Fruit fly (Drosophila melanogaster) whole organism, embryonic: ENCODE data around the gene Ir25a.
A peak's percentile ranks its signal among the peaks of the same experiment; 100 is the strongest.

ENCODE experiments used
- ATbp ChIP-seq: fragments of 200-800 bp; sonication (Bioruptor generic); optimal IDR thresholded peaks from 2 replicates; lab custom pipeline; 2017; ENCODE audit warnings: missing biosample characterization, mild to moderate bottlenecking, missing genetic modification characterization, missing genetic modification reagents
- Abd-B ChIP-seq: fragments of 200-800 bp; sonication (Bioruptor generic); optimal IDR thresholded peaks from 2 replicates; lab custom pipeline; 2018; ENCODE audit warnings: missing biosample characterization, mild to moderate bottlenecking, missing genetic modification characterization, moderate library complexity
- Bteb2 ChIP-seq: fragments of 200-800 bp; sonication (Bioruptor generic); optimal IDR thresholded peaks from 2 replicates; lab custom pipeline; 2016; ENCODE audit warnings: missing biosample characterization, missing genetic modification characterization
- CG12744 ChIP-seq: fragments of 200-800 bp; sonication (Bioruptor generic); optimal IDR thresholded peaks from 2 replicates; lab custom pipeline; 2016; ENCODE audit warnings: missing biosample characterization, missing genetic modification characterization
- CG13296 ChIP-seq: fragments of 200-800 bp; sonication (Bioruptor generic); optimal IDR thresholded peaks from 3 replicates; lab custom pipeline; 2018; ENCODE audit warnings: missing biosample characterization, mild to moderate bottlenecking, missing genetic modification characterization
- CG14965 ChIP-seq: fragments of 200-800 bp; sonication (Bioruptor generic); optimal IDR thresholded peaks from 2 replicates; lab custom pipeline; 2016; ENCODE audit warnings: missing biosample characterization, missing genetic modification characterization, borderline replicate concordance
- CG17568 ChIP-seq: fragments of 200-800 bp; sonication (Bioruptor generic); optimal IDR thresholded peaks from 2 replicates; lab custom pipeline; 2018; ENCODE audit warnings: missing biosample characterization, mild to moderate bottlenecking, missing genetic modification characterization, moderate library complexity
- CG17829 ChIP-seq: fragments of 200-800 bp; optimal IDR thresholded peaks from 2 replicates; lab custom pipeline; 2019; ENCODE audit warnings: missing biosample characterization, mild to moderate bottlenecking, missing genetic modification characterization, moderate library complexity
- CG1832 ChIP-seq: fragments of 200-800 bp; sonication (Bioruptor generic); optimal IDR thresholded peaks from 2 replicates; lab custom pipeline; 2017; ENCODE audit warnings: missing biosample characterization, mild to moderate bottlenecking, missing genetic modification characterization, inconsistent platforms
- CG18476 ChIP-seq: fragments of 200-800 bp; sonication (Bioruptor generic); optimal IDR thresholded peaks from 2 replicates; lab custom pipeline; 2016; ENCODE audit warnings: missing biosample characterization, mild to moderate bottlenecking, missing genetic modification characterization
- CG2129 ChIP-seq: fragments of 200-800 bp; sonication (Bioruptor generic); IDR thresholded peaks from 2 replicates; pipeline ENCODE4 v1.3.6; 2022; ENCODE audit warnings: missing biosample characterization, missing genetic modification characterization; ENCODE audit not compliant: partially characterized antibody
- CG2875 ChIP-seq: fragments of 200-800 bp; sonication (Bioruptor generic); optimal IDR thresholded peaks from 2 replicates; lab custom pipeline; 2017; ENCODE audit warnings: missing biosample characterization, mild to moderate bottlenecking, missing genetic modification characterization, missing genetic modification reagents
- CG33557 ChIP-seq: fragments of 200-800 bp; sonication (Bioruptor generic); optimal IDR thresholded peaks from 2 replicates; lab custom pipeline; 2019; ENCODE audit warnings: missing biosample characterization, mild to moderate bottlenecking, missing genetic modification characterization, moderate library complexity
- CG3847 ChIP-seq: fragments of 200-800 bp; sonication (Bioruptor generic); IDR thresholded peaks from 2 replicates; pipeline ENCODE4 v1.3.6; 2022; ENCODE audit warnings: missing biosample characterization, missing genetic modification characterization
- CrebB ChIP-seq: fragments of 200-800 bp; sonication (Bioruptor generic); optimal IDR thresholded peaks from 3 replicates; lab custom pipeline; 2018; ENCODE audit warnings: missing biosample characterization, mild to moderate bottlenecking, missing genetic modification characterization
- Dp ChIP-seq: fragments of 200-800 bp; sonication (Bioruptor generic); optimal IDR thresholded peaks from 2 replicates; lab custom pipeline; 2018; ENCODE audit warnings: missing biosample characterization, mild to moderate bottlenecking, missing genetic modification characterization, moderate library complexity
- E2f2 ChIP-seq: fragments of 200-800 bp; sonication (Bioruptor generic); IDR thresholded peaks from 2 replicates; pipeline ENCODE4 v1.3.6; 2022; ENCODE audit warnings: missing biosample characterization, missing genetic modification characterization
- ERR ChIP-seq: fragments of 200-800 bp; sonication (Bioruptor generic); optimal IDR thresholded peaks from 2 replicates; lab custom pipeline; 2016; ENCODE audit warnings: missing biosample characterization, missing genetic modification characterization
- Fer2 ChIP-seq: fragments of 200-800 bp; sonication (Bioruptor generic); optimal IDR thresholded peaks from 2 replicates; lab custom pipeline; 2018; ENCODE audit warnings: missing biosample characterization, mild to moderate bottlenecking, missing genetic modification characterization, moderate library complexity
- GATAe ChIP-seq: fragments of 200-800 bp; sonication (Bioruptor generic); conservative IDR thresholded peaks from 2 replicates; pipeline ENCODE4 v1.3.6; 2022; ENCODE audit warnings: missing biosample characterization, missing genetic modification characterization
- Hmr ChIP-seq: fragments of 200-800 bp; sonication (Bioruptor generic); optimal IDR thresholded peaks from 3 replicates; lab custom pipeline; 2017; ENCODE audit warnings: mild to moderate bottlenecking, missing biosample characterization, missing genetic modification reagents, missing genetic modification characterization
- NFAT ChIP-seq: fragments of 200-800 bp; sonication (Bioruptor generic); IDR thresholded peaks from 2 replicates; pipeline ENCODE4 v1.3.6; 2022; ENCODE audit warnings: missing biosample characterization, missing genetic modification characterization
- PHDP ChIP-seq: fragments of 200-800 bp; sonication (Bioruptor generic); optimal IDR thresholded peaks from 3 replicates; lab custom pipeline; 2018; ENCODE audit warnings: missing biosample characterization, mild to moderate bottlenecking, missing genetic modification characterization, moderate library complexity
- Pdp1 ChIP-seq, 2 experiments: fragments of 200-800 bp; sonication (Bioruptor generic); optimal IDR thresholded peaks; 3 replicates each; lab custom pipeline; 2016; ENCODE audit warnings: missing biosample characterization in 2 of 2, missing genetic modification characterization in 2 of 2, mild to moderate bottlenecking in 1 of 2, moderate library complexity in 1 of 2
- Ptx1 ChIP-seq: fragments of 200-800 bp; sonication (Bioruptor generic); IDR thresholded peaks from 2 replicates; pipeline ENCODE4 v1.3.6; 2022; ENCODE audit warnings: missing biosample characterization, missing genetic modification characterization
- Sox100B ChIP-seq: fragments of 200-800 bp; sonication (Bioruptor generic); optimal IDR thresholded peaks from 3 replicates; lab custom pipeline; 2018; ENCODE audit warnings: missing biosample characterization, mild to moderate bottlenecking, missing genetic modification characterization
- Sry-β ChIP-seq: fragments of 200-800 bp; sonication (Bioruptor generic); optimal IDR thresholded peaks from 2 replicates; lab custom pipeline; 2018; ENCODE audit warnings: missing biosample characterization, mild to moderate bottlenecking, missing genetic modification characterization, moderate library complexity
- TFAM ChIP-seq: fragments of 200-800 bp; sonication (Bioruptor generic); optimal IDR thresholded peaks from 2 replicates; lab custom pipeline; 2017; ENCODE audit warnings: missing biosample characterization, missing genetic modification characterization, inconsistent platforms
- Taf1 ChIP-seq: fragments of 200-800 bp; sonication (Bioruptor generic); IDR thresholded peaks from 2 replicates; pipeline ENCODE4 v1.3.6; 2022; ENCODE audit warnings: missing biosample characterization, missing genetic modification characterization
- YL-1 ChIP-seq: fragments of 200-800 bp; sonication (Bioruptor generic); optimal IDR thresholded peaks from 3 replicates; lab custom pipeline; 2017; ENCODE audit warnings: missing biosample characterization, mild to moderate bottlenecking, missing genetic modification characterization
- bab2 ChIP-seq: fragments of 200-800 bp; sonication (Bioruptor generic); optimal IDR thresholded peaks from 2 replicates; lab custom pipeline; 2016; ENCODE audit warnings: missing biosample characterization, missing genetic modification characterization
- cg ChIP-seq: fragments of 200-800 bp; sonication (Bioruptor generic); optimal IDR thresholded peaks from 3 replicates; lab custom pipeline; 2019; ENCODE audit warnings: missing biosample characterization, mild to moderate bottlenecking, missing genetic modification characterization, moderate library complexity
- chn ChIP-seq: fragments of 200-800 bp; sonication (Bioruptor generic); optimal IDR thresholded peaks from 2 replicates; lab custom pipeline; 2016; ENCODE audit warnings: missing biosample characterization, missing genetic modification characterization
- crp ChIP-seq, 2 experiments: fragments of 200-800 bp; sonication (Bioruptor generic); optimal IDR thresholded peaks; 2 replicates in 1 of 2; 3 replicates in 1 of 2; lab custom pipeline; 2017; ENCODE audit warnings: missing biosample characterization in 2 of 2, missing genetic modification characterization in 2 of 2, mild to moderate bottlenecking in 1 of 2, moderate library complexity in 1 of 2
- ems ChIP-seq: fragments of 200-800 bp; sonication (Bioruptor generic); optimal IDR thresholded peaks from 3 replicates; lab custom pipeline; 2016; ENCODE audit warnings: missing biosample characterization, missing genetic modification characterization
- fru ChIP-seq: fragments of >200 bp; optimal IDR thresholded peaks from 2 replicates; lab custom pipeline; 2017
- gce ChIP-seq: fragments of 200-800 bp; sonication (Bioruptor generic); IDR thresholded peaks from 3 replicates; pipeline ENCODE4 v1.3.6; 2022; ENCODE audit warnings: missing biosample characterization, missing genetic modification characterization
- grau ChIP-seq: fragments of 200-800 bp; optimal IDR thresholded peaks from 3 replicates; lab custom pipeline; 2019; ENCODE audit warnings: missing biosample characterization, mild to moderate bottlenecking, missing genetic modification characterization, moderate library complexity
- jing ChIP-seq: fragments of 200-800 bp; sonication (Bioruptor generic); optimal IDR thresholded peaks from 2 replicates; lab custom pipeline; 2018; ENCODE audit warnings: missing biosample characterization, mild to moderate bottlenecking, missing genetic modification characterization
- lilli ChIP-seq: fragments of 200-800 bp; sonication (Bioruptor generic); optimal IDR thresholded peaks from 3 replicates; lab custom pipeline; 2016; ENCODE audit warnings: missing biosample characterization, missing genetic modification characterization
- luna ChIP-seq: fragments of 200-800 bp; sonication (Bioruptor generic); optimal IDR thresholded peaks from 2 replicates; lab custom pipeline; 2016; ENCODE audit warnings: missing biosample characterization, missing genetic modification characterization
- nmo ChIP-seq: fragments of 200-800 bp; sonication (Bioruptor generic); optimal IDR thresholded peaks from 2 replicates; lab custom pipeline; 2018; ENCODE audit warnings: missing biosample characterization, mild to moderate bottlenecking, missing genetic modification characterization, moderate library complexity
- pfk ChIP-seq: fragments of 200-800 bp; sonication (Bioruptor generic); optimal IDR thresholded peaks from 2 replicates; lab custom pipeline; 2018; ENCODE audit warnings: missing biosample characterization, mild to moderate bottlenecking, missing genetic modification characterization, moderate library complexity
- pita ChIP-seq: fragments of 200-800 bp; sonication (Bioruptor generic); optimal IDR thresholded peaks from 2 replicates; lab custom pipeline; 2017; ENCODE audit warnings: missing biosample characterization, mild to moderate bottlenecking, missing genetic modification characterization
- pros ChIP-seq: fragments of 200-800 bp; sonication (Bioruptor generic); optimal IDR thresholded peaks from 3 replicates; lab custom pipeline; 2019; ENCODE audit warnings: missing biosample characterization, mild to moderate bottlenecking, missing genetic modification characterization, moderate library complexity
- psq ChIP-seq: fragments of 200-800 bp; sonication (Bioruptor generic); optimal IDR thresholded peaks from 2 replicates; lab custom pipeline; 2017; ENCODE audit warnings: missing biosample characterization, missing genetic modification characterization
- ranshi ChIP-seq: fragments of 200-800 bp; sonication (Bioruptor generic); IDR thresholded peaks from 2 replicates; pipeline ENCODE4 v1.3.6; 2022; ENCODE audit warnings: missing biosample characterization, missing genetic modification characterization
- scrt ChIP-seq: fragments of 200-800 bp; sonication (Bioruptor generic); optimal IDR thresholded peaks from 2 replicates; lab custom pipeline; 2018; ENCODE audit warnings: missing biosample characterization, mild to moderate bottlenecking, missing genetic modification characterization, moderate library complexity
- tgo ChIP-seq: fragments of 200-800 bp; sonication (Bioruptor generic); IDR thresholded peaks from 3 replicates; pipeline ENCODE4 v1.3.6; 2022; ENCODE audit warnings: missing biosample characterization, missing genetic modification characterization
- usp ChIP-seq: fragments of >200 bp; optimal IDR thresholded peaks from 2 replicates; lab custom pipeline; 2017; ENCODE audit warnings: missing biosample characterization, missing genetic modification characterization

The Ir25a gene

dm6 chr2L:4810044-4810609, 25.0 kb downstream of the Ir25a start (continued):
- TF ChIP-seq CG14965 (GFP tag; lab: Kevin White, UChicago) = no peak
- TF ChIP-seq CG18476 = no peak
- peak; percentile 64 for TF ChIP-seq CG17829
- no peak for TF ChIP-seq ATbp (GFP tag; lab: Kevin White, UChicago)
- TF ChIP-seq Dp = peak; percentile 48
- no peak for TF ChIP-seq psq (GFP tag; lab: Kevin White, UChicago)
- TF ChIP-seq NFAT (GFP tag; lab: Robert Waterston, UW) = no peak
- TF ChIP-seq GATAe (GFP tag; lab: Robert Waterston, UW) = peak; percentile 42; the same call in 1 of the 2 replicates
- peak; percentile 69 for TF ChIP-seq nmo (GFP tag; lab: Kevin White, UChicago)
- peak; percentile 42; the same call in 1 of the 2 replicates for TF ChIP-seq ranshi (GFP tag; lab: Robert Waterston, UW)
- no peak for TF ChIP-seq Fer2
- peak; percentile 33 for TF ChIP-seq CG3847 (GFP tag; lab: Robert Waterston, UW)
- TF ChIP-seq gce = no peak
- TF ChIP-seq YL-1 (GFP tag; lab: Kevin White, UChicago) = peak; percentile 59
- TF ChIP-seq CG33557 (GFP tag; lab: Kevin White, UChicago) = peak; percentile 14
- TF ChIP-seq Pdp1 (GFP tag; optimal IDR thresholded peaks at IDR 0.05; lab: Kevin White, UChicago) = peak in 1 of 2 experiments; percentile 33
- peak; percentile 99 for TF ChIP-seq scrt (GFP tag; lab: Kevin White, UChicago)
- peak; percentile 97 for TF ChIP-seq CG1832
- TF ChIP-seq CG13296 (GFP tag; lab: Kevin White, UChicago) = no peak
- peak; percentile 16 for TF ChIP-seq ERR (GFP tag; lab: Kevin White, UChicago)
- no peak for TF ChIP-seq luna
- peak; percentile 42 for TF ChIP-seq pros (GFP tag; lab: Kevin White, UChicago)
- peak; percentile 28; the same call in 1 of the 3 replicates for TF ChIP-seq tgo (GFP tag; lab: Robert Waterston, UW)
- TF ChIP-seq Bteb2 = peak; percentile 21
- no peak for TF ChIP-seq pfk (GFP tag; lab: Kevin White, UChicago)
- peak in 1 of 2 experiments; percentile 48 for TF ChIP-seq crp (GFP tag; optimal IDR thresholded peaks at IDR 0.05; lab: Kevin White, UChicago)
- TF ChIP-seq TFAM (GFP tag; lab: Kevin White, UChicago) = no peak
- TF ChIP-seq CG2129 = no peak
- no peak for TF ChIP-seq CG17568 (GFP tag; lab: Kevin White, UChicago)
- peak; percentile 60 for TF ChIP-seq cg (GFP tag; lab: Kevin White, UChicago)
- peak; percentile 61 for TF ChIP-seq pita (GFP tag; lab: Kevin White, UChicago)
- no peak for TF ChIP-seq fru (lab: Kevin White, UChicago)
- peak; percentile 30 for TF ChIP-seq lilli (GFP tag; lab: Kevin White, UChicago)
- TF ChIP-seq Taf1 (GFP tag; lab: Robert Waterston, UW) = no peak
- no peak for TF ChIP-seq usp
- TF ChIP-seq CG12744 (GFP tag; lab: Kevin White, UChicago) = peak; percentile 37
- TF ChIP-seq CG2875 (GFP tag; lab: Kevin White, UChicago) = no peak
- no peak for TF ChIP-seq jing (GFP tag; lab: Kevin White, UChicago)
- peak; percentile 95 for TF ChIP-seq Hmr (GFP tag; lab: Kevin White, UChicago)
- TF ChIP-seq E2f2 = peak; percentile 54
- TF ChIP-seq CrebB = peak; percentile 68
- TF ChIP-seq bab2 (GFP tag; lab: Kevin White, UChicago) = no peak
- 0 out of 2 replicates have a peak, but pooled peaks have one; percentile 25 for TF ChIP-seq Ptx1 (GFP tag; lab: Robert Waterston, UW)
- no peak for TF ChIP-seq Sox100B
- TF ChIP-seq Abd-B = no peak
- no peak for TF ChIP-seq Sry-β (GFP tag; lab: Kevin White, UChicago)
- TF ChIP-seq chn (GFP tag; lab: Kevin White, UChicago) = peak; percentile 85
- peak; percentile 23 for TF ChIP-seq ems (GFP tag; lab: Kevin White, UChicago)
- TF ChIP-seq grau (tag; lab: Kevin White, UChicago) = peak; percentile 57
- peak; percentile 72 for TF ChIP-seq PHDP (tag; lab: Kevin White, UChicago)
